Worm (Caenorhabditis elegans) whole organism, L4 larva: ENCODE results near the gene nrf-6.
A peak's percentile ranks its signal among the peaks of the same experiment; 100 is the strongest.

Source experiments
- D1046.2 ChIP-seq: fragments of 200-800 bp; sonication (Bioruptor generic); IDR thresholded peaks from 2 replicates; pipeline ENCODE4 v1.3.6; 2022; ENCODE audit warnings: missing genetic modification characterization, missing compliant biosample characterization
- F49E8.2 ChIP-seq: sonication (generic microtip); optimal IDR thresholded peaks from 2 replicates; lab custom pipeline; 2016; ENCODE audit warnings: missing compliant biosample characterization, mild to moderate bottlenecking, missing genetic modification characterization, borderline replicate concordance
- T26A8.4 ChIP-seq: fragments of 200-800 bp; sonication (Bioruptor generic); IDR thresholded peaks from 2 replicates; pipeline ENCODE4 v1.3.6; 2022; ENCODE audit warnings: missing genetic modification characterization, missing compliant biosample characterization
- Y5F2A.4 ChIP-seq: fragments of 200-800 bp; sonication (Bioruptor generic); optimal IDR thresholded peaks from 2 replicates; lab custom pipeline; 2018; ENCODE audit warnings: mild to moderate bottlenecking, missing genetic modification characterization, missing compliant biosample characterization
- attf-4 ChIP-seq: sonication (generic microtip); optimal IDR thresholded peaks from 3 replicates; lab custom pipeline; 2017; ENCODE audit warnings: missing biosample characterization, missing genetic modification characterization
- ceh-44 ChIP-seq: fragments of 200-800 bp; sonication (Bioruptor generic); IDR thresholded peaks from 2 replicates; pipeline ENCODE4 v1.3.6; 2022; ENCODE audit warnings: missing genetic modification reagents, missing genetic modification characterization, missing compliant biosample characterization
- ceh-82 ChIP-seq: sonication (generic microtip); optimal IDR thresholded peaks from 2 replicates; lab custom pipeline; 2017; ENCODE audit warnings: missing biosample characterization, missing genetic modification characterization
- ces-1 ChIP-seq: fragments of 150-350 bp; sonication (generic microtip); optimal IDR thresholded peaks from 4 replicates; lab custom pipeline; 2014; ENCODE audit warnings: missing biosample characterization, missing genetic modification reagents, missing genetic modification characterization
- cey-2 ChIP-seq: sonication (generic microtip); optimal IDR thresholded peaks from 3 replicates; lab custom pipeline; 2017; ENCODE audit warnings: missing genetic modification characterization, mild to moderate bottlenecking, missing compliant biosample characterization, antibody characterized with exemption, borderline replicate concordance; ENCODE audit not compliant: insufficient read depth
- daf-12 ChIP-seq: fragments of 150-350 bp; optimal IDR thresholded peaks from 2 replicates; lab custom pipeline; 2014; ENCODE audit warnings: missing biosample characterization, missing genetic modification reagents, missing genetic modification characterization
- dmd-8 ChIP-seq: fragments of 200-800 bp; sonication (Bioruptor generic); IDR thresholded peaks from 2 replicates; pipeline ENCODE4 v1.3.6; 2022; ENCODE audit warnings: missing genetic modification characterization, missing compliant biosample characterization
- duxl-1 ChIP-seq: sonication (generic microtip); optimal IDR thresholded peaks from 2 replicates; lab custom pipeline; 2016; ENCODE audit warnings: mild to moderate bottlenecking, missing genetic modification characterization, moderate library complexity, missing compliant biosample characterization; ENCODE audit not compliant: poor library complexity
- dve-1 ChIP-seq: sonication (generic microtip); optimal IDR thresholded peaks from 2 replicates; lab custom pipeline; 2017; ENCODE audit warnings: antibody characterized with exemption, mild to moderate bottlenecking, missing genetic modification characterization, missing compliant biosample characterization; ENCODE audit not compliant: insufficient read depth
- egl-27 ChIP-seq: sonication (generic microtip); optimal IDR thresholded peaks from 3 replicates; lab custom pipeline; 2017; ENCODE audit warnings: missing biosample characterization, missing genetic modification reagents, missing genetic modification characterization
- fkh-10 ChIP-seq: fragments of 150-350 bp; optimal IDR thresholded peaks from 2 replicates; lab custom pipeline; 2014; ENCODE audit warnings: missing biosample characterization, missing genetic modification reagents, missing genetic modification characterization
- fos-1 ChIP-seq: fragments of 150-350 bp; optimal IDR thresholded peaks from 2 replicates; lab custom pipeline; 2014; ENCODE audit warnings: missing biosample characterization, missing genetic modification characterization
- hif-1 ChIP-seq, 2 experiments: sonication (generic microtip); optimal IDR thresholded peaks; 2 replicates each; lab custom pipeline; 2016 to 2017; ENCODE audit warnings: missing compliant biosample characterization in 2 of 2, missing genetic modification characterization in 2 of 2, missing genetic modification reagents in 2 of 2, missing genotype in 2 of 2, mild to moderate bottlenecking in 1 of 2
- hlh-11 ChIP-seq: fragments of 200-800 bp; sonication (Bioruptor generic); optimal IDR thresholded peaks from 2 replicates; lab custom pipeline; 2018; ENCODE audit warnings: mild to moderate bottlenecking, missing genetic modification characterization, missing compliant biosample characterization
- hlh-30 ChIP-seq: sonication (generic microtip); optimal IDR thresholded peaks from 2 replicates; lab custom pipeline; 2017; ENCODE audit warnings: antibody characterized with exemption, mild to moderate bottlenecking, missing genetic modification characterization, missing compliant biosample characterization; ENCODE audit not compliant: insufficient read depth
- jun-1 ChIP-seq: fragments of 150-350 bp; optimal IDR thresholded peaks from 2 replicates; lab custom pipeline; 2014; ENCODE audit warnings: missing biosample characterization, missing genetic modification reagents, missing genetic modification characterization
- lim-7 ChIP-seq: fragments of 200-800 bp; sonication (Bioruptor generic); IDR thresholded peaks from 2 replicates; pipeline ENCODE4 v1.3.6; 2022; ENCODE audit warnings: missing genetic modification characterization, missing compliant biosample characterization
- lin-13 ChIP-seq: fragments of 150-350 bp; optimal IDR thresholded peaks from 2 replicates; lab custom pipeline; 2014; ENCODE audit warnings: missing biosample characterization, missing genetic modification reagents, missing genetic modification characterization
- lin-15B ChIP-seq: fragments of 150-350 bp; sonication (generic microtip); optimal IDR thresholded peaks from 3 replicates; lab custom pipeline; 2014; ENCODE audit warnings: missing biosample characterization, missing genetic modification characterization
- lin-29 ChIP-seq: fragments of 200-800 bp; sonication (Bioruptor generic); IDR thresholded peaks from 2 replicates; pipeline ENCODE4 v1.3.6; 2022; ENCODE audit warnings: missing genetic modification reagents, missing genetic modification characterization, missing compliant biosample characterization
- lin-38 ChIP-seq: fragments of 200-800 bp; sonication (Bioruptor generic); IDR thresholded peaks from 2 replicates; pipeline ENCODE4 v1.3.6; 2022; ENCODE audit warnings: missing genetic modification reagents, missing genetic modification characterization, missing compliant biosample characterization
- lin-39 ChIP-seq: fragments of 150-350 bp; optimal IDR thresholded peaks from 2 replicates; lab custom pipeline; 2014; ENCODE audit warnings: missing biosample characterization, missing genetic modification reagents, missing genetic modification characterization
- lsy-2 ChIP-seq, 2 experiments: fragments of 150-350 bp in 1 of 2; sonication (generic microtip) in 1 of 2; optimal IDR thresholded peaks; 2 replicates each; lab custom pipeline; 2014 to 2017; ENCODE audit warnings: missing biosample characterization in 2 of 2, missing genetic modification characterization in 2 of 2
- madf-5 ChIP-seq, 2 experiments: fragments of 200-800 bp; sonication (Bioruptor generic); IDR thresholded peaks; 2 replicates each; pipeline ENCODE4 v1.3.6; 2022; ENCODE audit warnings: missing compliant biosample characterization in 2 of 2, missing genetic modification characterization in 2 of 2
- madf-9 ChIP-seq: fragments of 200-800 bp; sonication (Bioruptor generic); conservative IDR thresholded peaks from 2 replicates; pipeline ENCODE4 v1.3.6; 2022; ENCODE audit warnings: missing genetic modification reagents, missing genetic modification characterization, missing compliant biosample characterization
- mep-1 ChIP-seq: fragments of 150-350 bp; sonication (generic microtip); optimal IDR thresholded peaks from 3 replicates; lab custom pipeline; 2014; ENCODE audit warnings: missing biosample characterization, missing genetic modification characterization
- nhr-10 ChIP-seq: fragments of 150-350 bp; optimal IDR thresholded peaks from 2 replicates; lab custom pipeline; 2014; ENCODE audit warnings: missing biosample characterization, missing genetic modification characterization
- nhr-11 ChIP-seq: fragments of 150-350 bp; optimal IDR thresholded peaks from 2 replicates; lab custom pipeline; 2014; ENCODE audit warnings: missing biosample characterization, missing genetic modification characterization
- nhr-111 ChIP-seq: fragments of 200-800 bp; sonication (Bioruptor generic); optimal IDR thresholded peaks from 2 replicates; lab custom pipeline; 2018; ENCODE audit warnings: mild to moderate bottlenecking, missing genetic modification characterization, missing compliant biosample characterization
- nhr-25 ChIP-seq: sonication (generic microtip); optimal IDR thresholded peaks from 2 replicates; lab custom pipeline; 2017; ENCODE audit warnings: missing genetic modification characterization, mild to moderate bottlenecking, missing compliant biosample characterization, antibody characterized with exemption, moderate library complexity, borderline replicate concordance; ENCODE audit not compliant: insufficient read depth
- nhr-28 ChIP-seq: fragments of 150-350 bp; optimal IDR thresholded peaks from 2 replicates; lab custom pipeline; 2014; ENCODE audit warnings: missing biosample characterization, missing genetic modification characterization
- nhr-42 ChIP-seq: fragments of 200-800 bp; sonication (Bioruptor generic); IDR thresholded peaks from 2 replicates; pipeline ENCODE4 v1.3.6; 2022; ENCODE audit warnings: missing genetic modification characterization, missing compliant biosample characterization
- nhr-6 ChIP-seq: fragments of 150-350 bp; optimal IDR thresholded peaks from 2 replicates; lab custom pipeline; 2014; ENCODE audit warnings: missing biosample characterization, missing genetic modification characterization
- nhr-77 ChIP-seq: fragments of 150-350 bp; optimal IDR thresholded peaks from 2 replicates; lab custom pipeline; 2014; ENCODE audit warnings: missing biosample characterization, missing genetic modification characterization
- pqm-1 ChIP-seq: sonication (generic microtip); optimal IDR thresholded peaks from 2 replicates; lab custom pipeline; 2017; ENCODE audit warnings: missing biosample characterization, missing genetic modification characterization
- rbr-2 ChIP-seq: sonication (generic microtip); optimal IDR thresholded peaks from 2 replicates; lab custom pipeline; 2016; ENCODE audit warnings: missing genotype, missing genetic modification characterization, missing compliant biosample characterization
- sdz-12 ChIP-seq: fragments of 200-800 bp; sonication (Bioruptor generic); optimal IDR thresholded peaks from 2 replicates; lab custom pipeline; 2018; ENCODE audit warnings: mild to moderate bottlenecking, missing genetic modification characterization, missing compliant biosample characterization
- snpc-1.2 ChIP-seq: fragments of 200-800 bp; sonication (Bioruptor generic); IDR thresholded peaks from 2 replicates; pipeline ENCODE4 v1.3.6; 2022; ENCODE audit warnings: missing genetic modification reagents, missing genetic modification characterization, missing compliant biosample characterization
- unc-130 ChIP-seq: sonication (generic microtip); optimal IDR thresholded peaks from 2 replicates; lab custom pipeline; 2016; ENCODE audit warnings: missing genetic modification reagents, missing genetic modification characterization, missing compliant biosample characterization
- vab-7 ChIP-seq: fragments of 200-800 bp; sonication (Bioruptor generic); IDR thresholded peaks from 2 replicates; pipeline ENCODE4 v1.3.6; 2022; ENCODE audit warnings: missing genetic modification reagents, missing genetic modification characterization, missing compliant biosample characterization
- zag-1 ChIP-seq: fragments of 150-350 bp; optimal IDR thresholded peaks from 2 replicates; lab custom pipeline; 2014; ENCODE audit warnings: missing biosample characterization, missing genetic modification characterization
- zfp-2 ChIP-seq: sonication (generic microtip); optimal IDR thresholded peaks from 2 replicates; lab custom pipeline; 2016; ENCODE audit warnings: mild to moderate bottlenecking, missing genetic modification characterization, missing compliant biosample characterization
- zfp-3 ChIP-seq: fragments of 200-800 bp; sonication (Bioruptor generic); conservative IDR thresholded peaks from 2 replicates; pipeline ENCODE4 v1.3.6; 2022; ENCODE audit warnings: missing genetic modification reagents, missing genetic modification characterization, missing compliant biosample characterization
- zip-2 ChIP-seq: fragments of 150-350 bp; optimal IDR thresholded peaks from 2 replicates; lab custom pipeline; 2014; ENCODE audit warnings: missing biosample characterization, missing genetic modification characterization
- ztf-11 ChIP-seq: fragments of 150-350 bp; optimal IDR thresholded peaks from 2 replicates; lab custom pipeline; 2014; ENCODE audit warnings: missing biosample characterization, missing genetic modification characterization
- ztf-7 ChIP-seq: fragments of 150-350 bp; optimal IDR thresholded peaks from 2 replicates; lab custom pipeline; 2014; ENCODE audit warnings: missing biosample characterization, missing genetic modification characterization

nrf-6 gene

ce11 chrII:8071801-8072544 lies 39.5 kb upstream of the nrf-6 start (continued):
- no peak for TF ChIP-seq lin-39
- no peak for TF ChIP-seq attf-4 (tag; lab: Kevin White, UChicago)
- no peak for TF ChIP-seq pqm-1 (tag; lab: Kevin White, UChicago)
- peak in 1 of 2 experiments; percentile 41 for TF ChIP-seq hif-1 (tag; optimal IDR thresholded peaks at IDR 0.05; lab: Kevin White, UChicago)
- no peak for TF ChIP-seq D1046.2 (GFP tag; lab: Robert Waterston, UW)
- TF ChIP-seq fkh-10 (GFP tag; lab: Kevin White, UChicago), result no peak
- TF ChIP-seq lim-7 (GFP tag; lab: Robert Waterston, UW), result no peak
- peak; percentile 16 for TF ChIP-seq nhr-28 (tag; lab: Kevin White, UChicago)
- no peak for TF ChIP-seq lin-29 (GFP tag; lab: Robert Waterston, UW)
- TF ChIP-seq madf-5 (GFP tag; IDR thresholded peaks at IDR 0.05; lab: Robert Waterston, UW), result no peak
- TF ChIP-seq nhr-111 (GFP tag; lab: Kevin White, UChicago), result no peak
- peak; percentile 38 for TF ChIP-seq rbr-2 (tag; lab: Kevin White, UChicago)
- TF ChIP-seq T26A8.4, result 0 out of 2 replicates have a peak, but pooled peaks have one; percentile 23
- no peak for TF ChIP-seq zip-2 (tag; lab: Kevin White, UChicago)
- no peak for TF ChIP-seq duxl-1 (tag; lab: Kevin White, UChicago)
- TF ChIP-seq nhr-77 (tag; lab: Kevin White, UChicago), result no peak
- peak; percentile 94 for TF ChIP-seq hlh-30 (tag; lab: Kevin White, UChicago)
- TF ChIP-seq fos-1 (tag; lab: Kevin White, UChicago), result no peak
- no peak for TF ChIP-seq lin-13 (GFP tag; lab: Kevin White, UChicago)
- no peak for TF ChIP-seq lin-15B (tag; lab: Kevin White, UChicago)
- no peak for TF ChIP-seq snpc-1.2
- TF ChIP-seq sdz-12 (GFP tag; lab: Kevin White, UChicago), result no peak
- TF ChIP-seq ceh-44 (GFP tag; lab: Robert Waterston, UW), result no peak
- no peak for TF ChIP-seq dmd-8 (GFP tag; lab: Robert Waterston, UW)
- no peak for TF ChIP-seq F49E8.2
- no peak for TF ChIP-seq zag-1 (tag; lab: Kevin White, UChicago)
- peak; percentile 53 for TF ChIP-seq hlh-11 (tag; lab: Kevin White, UChicago)
- no peak for TF ChIP-seq egl-27
- no peak for TF ChIP-seq nhr-42 (GFP tag; lab: Robert Waterston, UW)
- no peak for TF ChIP-seq vab-7 (GFP tag; lab: Robert Waterston, UW)
- TF ChIP-seq jun-1 (tag; lab: Kevin White, UChicago), result no peak
- no peak for TF ChIP-seq nhr-25 (tag; lab: Kevin White, UChicago)
- TF ChIP-seq cey-2 (tag; lab: Kevin White, UChicago), result no peak
- no peak for TF ChIP-seq daf-12
- peak in 1 of 2 experiments; percentile 66 for TF ChIP-seq lsy-2 (tag; optimal IDR thresholded peaks at IDR 0.05; lab: Kevin White, UChicago)
- peak; percentile 54 for TF ChIP-seq nhr-11
- no peak for TF ChIP-seq madf-9 (GFP tag; lab: Robert Waterston, UW)
- TF ChIP-seq zfp-3 (GFP tag; lab: Robert Waterston, UW), result no peak
- peak; percentile 57 for TF ChIP-seq mep-1 (tag; lab: Kevin White, UChicago)
- TF ChIP-seq nhr-10 (tag; lab: Kevin White, UChicago), result no peak
- 0 out of 2 replicates have a peak, but pooled peaks have one; percentile 28 for TF ChIP-seq lin-38
- no peak for TF ChIP-seq dve-1 (tag; lab: Kevin White, UChicago)
- TF ChIP-seq ces-1 (GFP tag; lab: Kevin White, UChicago), result no peak
- no peak for TF ChIP-seq ztf-11 (tag; lab: Kevin White, UChicago)
- TF ChIP-seq ztf-7 (tag; lab: Kevin White, UChicago), result no peak
- TF ChIP-seq ceh-82 (tag; lab: Kevin White, UChicago), result no peak
- TF ChIP-seq Y5F2A.4 (GFP tag; lab: Kevin White, UChicago), result no peak
- TF ChIP-seq zfp-2 (tag; lab: Kevin White, UChicago), result no peak
- no peak for TF ChIP-seq nhr-6
- no peak for TF ChIP-seq unc-130 (GFP tag; lab: Kevin White, UChicago)
